Fruit fly (Drosophila melanogaster) whole organism, embryonic: Measurements from ENCODE around the gene CG15262.

Experiments
- CG10274 ChIP-seq: fragments of 200-800 bp; sonication (Bioruptor generic); optimal IDR thresholded peaks from 3 replicates; lab custom pipeline; 2017; ENCODE audit warnings: missing biosample characterization, mild to moderate bottlenecking, missing genetic modification characterization
- CG10979 ChIP-seq: fragments of 200-800 bp; sonication (Bioruptor generic); optimal IDR thresholded peaks from 2 replicates; lab custom pipeline; 2018; ENCODE audit warnings: missing biosample characterization, mild to moderate bottlenecking, missing genetic modification characterization, moderate library complexity
- CG12942 ChIP-seq: fragments of 200-800 bp; sonication (Bioruptor generic); optimal IDR thresholded peaks from 3 replicates; lab custom pipeline; 2016; ENCODE audit warnings: missing biosample characterization, missing genetic modification characterization
- CG13296 ChIP-seq: fragments of 200-800 bp; sonication (Bioruptor generic); optimal IDR thresholded peaks from 3 replicates; lab custom pipeline; 2018; ENCODE audit warnings: missing biosample characterization, mild to moderate bottlenecking, missing genetic modification characterization
- CG17361 ChIP-seq: fragments of 200-800 bp; sonication (Bioruptor generic); IDR thresholded peaks from 3 replicates; pipeline ENCODE4 v1.3.6; 2022; ENCODE audit warnings: missing biosample characterization, missing genetic modification characterization
- CG17612 ChIP-seq: fragments of 200-800 bp; sonication (Bioruptor generic); IDR thresholded peaks from 2 replicates; pipeline ENCODE4 v1.3.6; 2022; ENCODE audit warnings: missing biosample characterization, missing genetic modification characterization
- CG18599 ChIP-seq: fragments of 200-800 bp; sonication (Bioruptor generic); optimal IDR thresholded peaks from 3 replicates; lab custom pipeline; 2017; ENCODE audit warnings: missing biosample characterization, missing genetic modification characterization, mild to moderate bottlenecking, moderate library complexity, missing genetic modification reagents
- CG18764 ChIP-seq: fragments of 200-800 bp; sonication (Bioruptor generic); optimal IDR thresholded peaks from 3 replicates; lab custom pipeline; 2016; ENCODE audit warnings: missing biosample characterization, missing genetic modification characterization
- CG2120 ChIP-seq: fragments of 200-800 bp; sonication (Bioruptor generic); optimal IDR thresholded peaks from 3 replicates; lab custom pipeline; 2016; ENCODE audit warnings: missing biosample characterization, missing genetic modification characterization
- CG30431 ChIP-seq: fragments of 200-800 bp; sonication (Bioruptor generic); optimal IDR thresholded peaks from 2 replicates; lab custom pipeline; 2017; ENCODE audit warnings: missing biosample characterization, missing genetic modification characterization
- CG31365 ChIP-seq: fragments of 200-800 bp; sonication (Bioruptor generic); optimal IDR thresholded peaks from 2 replicates; lab custom pipeline; 2018; ENCODE audit warnings: missing biosample characterization, mild to moderate bottlenecking, missing genetic modification characterization
- CG32532 ChIP-seq: fragments of 200-800 bp; sonication (Bioruptor generic); IDR thresholded peaks from 2 replicates; pipeline ENCODE4 v1.3.6; 2022; ENCODE audit warnings: missing biosample characterization, missing genetic modification characterization
- CG3838 ChIP-seq: fragments of 200-800 bp; sonication (Bioruptor generic); optimal IDR thresholded peaks from 3 replicates; lab custom pipeline; 2016; ENCODE audit warnings: missing biosample characterization, missing genetic modification characterization
- CG3847 ChIP-seq: fragments of 200-800 bp; sonication (Bioruptor generic); IDR thresholded peaks from 2 replicates; pipeline ENCODE4 v1.3.6; 2022; ENCODE audit warnings: missing biosample characterization, missing genetic modification characterization
- CG3995 ChIP-seq: fragments of 200-800 bp; sonication (Bioruptor generic); optimal IDR thresholded peaks from 3 replicates; lab custom pipeline; 2016; ENCODE audit warnings: missing biosample characterization, missing genetic modification characterization
- CG42726 ChIP-seq: fragments of 200-800 bp; sonication (Bioruptor generic); IDR thresholded peaks from 2 replicates; pipeline ENCODE4 v1.3.6; 2022; ENCODE audit warnings: missing biosample characterization, missing genetic modification characterization; ENCODE audit not compliant: partially characterized antibody
- CG6175 ChIP-seq: fragments of 200-800 bp; sonication (Bioruptor generic); IDR thresholded peaks from 3 replicates; pipeline ENCODE4 v1.3.6; 2022; ENCODE audit warnings: missing biosample characterization, missing genetic modification characterization
- CG6272 ChIP-seq: fragments of 200-800 bp; sonication (Bioruptor generic); IDR thresholded peaks from 2 replicates; pipeline ENCODE4 v1.3.6; 2022; ENCODE audit warnings: missing biosample characterization, missing genetic modification characterization
- CG6654 ChIP-seq: fragments of 200-800 bp; sonication (Bioruptor generic); optimal IDR thresholded peaks from 2 replicates; lab custom pipeline; 2017; ENCODE audit warnings: missing biosample characterization, mild to moderate bottlenecking, missing genetic modification characterization
- CG9609 ChIP-seq: fragments of 200-800 bp; sonication (Bioruptor generic); optimal IDR thresholded peaks from 3 replicates; lab custom pipeline; 2016; ENCODE audit warnings: missing biosample characterization, missing genetic modification characterization
- CG9817 ChIP-seq: fragments of 200-800 bp; sonication (Bioruptor generic); optimal IDR thresholded peaks from 2 replicates; lab custom pipeline; 2018; ENCODE audit warnings: missing biosample characterization, mild to moderate bottlenecking, missing genetic modification characterization, moderate library complexity
- Dek ChIP-seq: fragments of 200-800 bp; sonication (Bioruptor generic); optimal IDR thresholded peaks from 3 replicates; lab custom pipeline; 2019; ENCODE audit warnings: missing biosample characterization, mild to moderate bottlenecking, missing genetic modification characterization, moderate library complexity
- Fer2 ChIP-seq: fragments of 200-800 bp; sonication (Bioruptor generic); optimal IDR thresholded peaks from 2 replicates; lab custom pipeline; 2018; ENCODE audit warnings: missing biosample characterization, mild to moderate bottlenecking, missing genetic modification characterization, moderate library complexity
- HLH4C ChIP-seq: fragments of 200-800 bp; sonication (Bioruptor generic); IDR thresholded peaks from 3 replicates; pipeline ENCODE4 v1.3.6; 2022; ENCODE audit warnings: missing biosample characterization, missing genetic modification characterization; ENCODE audit not compliant: partially characterized antibody
- Hand ChIP-seq: fragments of 200-800 bp; sonication (Bioruptor generic); optimal IDR thresholded peaks from 2 replicates; lab custom pipeline; 2017; ENCODE audit warnings: mild to moderate bottlenecking, missing biosample characterization, missing genetic modification reagents, missing genetic modification characterization
- MBD-R2 ChIP-seq: fragments of 200-800 bp; sonication (Bioruptor generic); IDR thresholded peaks from 2 replicates; pipeline ENCODE4 v1.3.6; 2022; ENCODE audit warnings: missing biosample characterization, missing genetic modification characterization
- NfI ChIP-seq: fragments of 200-800 bp; sonication (Bioruptor generic); optimal IDR thresholded peaks from 3 replicates; lab custom pipeline; 2018; ENCODE audit warnings: missing biosample characterization, mild to moderate bottlenecking, missing genetic modification characterization, moderate library complexity
- Ptx1 ChIP-seq: fragments of 200-800 bp; sonication (Bioruptor generic); IDR thresholded peaks from 2 replicates; pipeline ENCODE4 v1.3.6; 2022; ENCODE audit warnings: missing biosample characterization, missing genetic modification characterization
- Scr ChIP-seq: fragments of 200-800 bp; sonication (Bioruptor generic); IDR thresholded peaks from 2 replicates; pipeline ENCODE4 v1.3.6; 2022; ENCODE audit warnings: missing biosample characterization, missing genetic modification characterization; ENCODE audit not compliant: partially characterized antibody
- Sin3A ChIP-seq: fragments of >200 bp; optimal IDR thresholded peaks from 2 replicates; lab custom pipeline; 2018
- ac ChIP-seq: fragments of 200-800 bp; sonication (Bioruptor generic); optimal IDR thresholded peaks from 3 replicates; lab custom pipeline; 2017; ENCODE audit warnings: missing biosample characterization, mild to moderate bottlenecking, missing genetic modification characterization
- amos ChIP-seq: fragments of 200-800 bp; sonication (Bioruptor generic); IDR thresholded peaks from 2 replicates; pipeline ENCODE4 v1.3.6; 2022; ENCODE audit warnings: missing biosample characterization, missing genetic modification characterization; ENCODE audit not compliant: partially characterized antibody
- ap ChIP-seq: fragments of 200-800 bp; sonication (Bioruptor generic); IDR thresholded peaks from 2 replicates; pipeline ENCODE4 v1.3.6; 2022; ENCODE audit warnings: missing biosample characterization, missing genetic modification characterization
- caup ChIP-seq: fragments of 200-800 bp; sonication (Bioruptor generic); optimal IDR thresholded peaks from 3 replicates; lab custom pipeline; 2017; ENCODE audit warnings: missing biosample characterization, mild to moderate bottlenecking, missing genetic modification characterization, moderate library complexity; ENCODE audit not compliant: severe bottlenecking
- chn ChIP-seq: fragments of 200-800 bp; sonication (Bioruptor generic); optimal IDR thresholded peaks from 2 replicates; lab custom pipeline; 2016; ENCODE audit warnings: missing biosample characterization, missing genetic modification characterization
- esg ChIP-seq: fragments of 200-800 bp; sonication (Bioruptor generic); conservative IDR thresholded peaks from 2 replicates; pipeline ENCODE4 v1.3.6; 2022; ENCODE audit warnings: missing biosample characterization, missing genetic modification characterization
- eve ChIP-seq, 2 experiments: fragments of >200 bp; optimal IDR thresholded peaks; 2 replicates each; lab custom pipeline; 2017; ENCODE audit warnings: missing biosample characterization in 2 of 2, missing genetic modification characterization in 2 of 2
- hbn ChIP-seq: fragments of 200-800 bp; sonication (Bioruptor generic); IDR thresholded peaks from 2 replicates; pipeline ENCODE4 v1.3.6; 2022; ENCODE audit warnings: missing biosample characterization, missing genetic modification characterization; ENCODE audit not compliant: partially characterized antibody
- her ChIP-seq: fragments of 200-800 bp; sonication (Bioruptor generic); optimal IDR thresholded peaks from 2 replicates; lab custom pipeline; 2016; ENCODE audit warnings: missing biosample characterization, missing genetic modification characterization
- jumu ChIP-seq: fragments of 200-800 bp; sonication (Bioruptor generic); optimal IDR thresholded peaks from 3 replicates; lab custom pipeline; 2016; ENCODE audit warnings: missing biosample characterization, missing genetic modification characterization
- lmd ChIP-seq: fragments of 200-800 bp; sonication (Bioruptor generic); IDR thresholded peaks from 2 replicates; pipeline ENCODE4 v1.3.6; 2022; ENCODE audit warnings: missing biosample characterization, missing genetic modification characterization
- mld ChIP-seq: fragments of 200-800 bp; sonication (Bioruptor generic); IDR thresholded peaks from 3 replicates; pipeline ENCODE4 v1.3.6; 2022; ENCODE audit warnings: missing biosample characterization, missing genetic modification characterization; ENCODE audit not compliant: partially characterized antibody
- nerfin-2 ChIP-seq: fragments of 200-800 bp; sonication (Bioruptor generic); IDR thresholded peaks from 2 replicates; pipeline ENCODE4 v1.3.6; 2022; ENCODE audit warnings: missing biosample characterization, missing genetic modification characterization; ENCODE audit not compliant: partially characterized antibody
- otp ChIP-seq: fragments of 200-800 bp; sonication (Bioruptor generic); IDR thresholded peaks from 3 replicates; pipeline ENCODE4, ENCODE4 v1.3.6; 2022; ENCODE audit warnings: missing biosample characterization, missing genetic modification characterization
- peb ChIP-seq: fragments of 200-800 bp; sonication (Bioruptor generic); IDR thresholded peaks from 2 replicates; pipeline ENCODE4 v1.3.6; 2022; ENCODE audit warnings: missing biosample characterization, missing genetic modification characterization
- rib ChIP-seq: fragments of 200-800 bp; sonication (Bioruptor generic); IDR thresholded peaks from 2 replicates; pipeline ENCODE4 v1.3.6; 2022; ENCODE audit warnings: missing biosample characterization, missing genetic modification characterization
- sens-2 ChIP-seq: fragments of 200-800 bp; sonication (Bioruptor generic); IDR thresholded peaks from 2 replicates; pipeline ENCODE4 v1.3.6; 2022; ENCODE audit warnings: missing biosample characterization, missing genetic modification characterization
- tio ChIP-seq: fragments of 200-800 bp; sonication (Bioruptor generic); optimal IDR thresholded peaks from 2 replicates; lab custom pipeline; 2017; ENCODE audit warnings: missing biosample characterization, missing genetic modification characterization, inconsistent platforms
- trem ChIP-seq: fragments of 200-800 bp; optimal IDR thresholded peaks from 3 replicates; lab custom pipeline; 2019; ENCODE audit warnings: missing biosample characterization, mild to moderate bottlenecking, missing genetic modification characterization, moderate library complexity
- trh ChIP-seq: fragments of 200-800 bp; sonication (Bioruptor generic); optimal IDR thresholded peaks from 2 replicates; lab custom pipeline; 2016; ENCODE audit warnings: missing biosample characterization, missing genetic modification characterization

Gene CG15262

DNA sequence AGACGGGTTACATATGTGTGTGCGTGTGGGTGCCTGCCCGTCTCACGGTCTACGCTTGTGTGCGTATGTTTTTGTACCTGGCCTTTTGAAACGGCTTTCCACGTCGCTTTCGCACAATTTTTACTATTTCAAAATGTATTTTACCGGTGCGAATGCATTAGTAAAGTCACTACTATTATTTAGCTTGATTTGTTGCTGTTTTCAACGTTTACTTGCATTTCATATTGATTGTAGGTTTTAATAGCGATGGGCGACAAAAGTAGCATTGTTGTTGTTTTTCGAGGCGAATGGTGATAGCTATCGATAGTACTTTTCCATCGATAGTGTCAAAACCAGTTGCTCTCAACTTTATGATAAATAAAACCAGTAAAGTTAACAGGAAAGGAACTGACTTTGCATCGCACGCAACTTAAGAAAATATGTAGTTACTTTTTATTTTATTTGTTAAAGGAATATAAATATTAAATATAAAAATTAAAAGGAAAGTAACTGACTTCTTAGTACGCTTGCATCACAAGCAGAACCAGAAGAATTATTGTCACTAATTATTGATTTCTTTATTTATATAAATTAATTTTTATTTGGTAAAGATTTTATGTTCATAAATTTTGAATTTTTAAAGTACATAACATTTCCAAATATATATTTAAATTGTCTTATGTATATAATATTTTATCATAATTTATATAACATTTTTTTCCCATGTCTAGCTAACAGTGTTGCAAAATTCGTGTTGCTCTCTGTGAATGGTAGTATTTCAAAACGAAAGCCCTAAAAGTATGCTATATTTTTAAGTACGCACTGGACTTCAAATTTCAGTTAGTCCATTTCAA, 25.6 kb upstream of the CG15262 start, which contains the start of gene Cul3 (continued):
- TF ChIP-seq CG9817 (peak; percentile 38), nerfin-2 (GFP tag; lab: Robert Waterston, UW) (peak; percentile 77), peb (GFP tag; lab: Robert Waterston, UW) (no peak), Dek (tag; lab: Kevin White, UChicago) (no peak), amos (GFP tag; lab: Robert Waterston, UW) (peak; percentile 83), CG13296 (GFP tag; lab: Kevin White, UChicago) (no peak), CG32532 (GFP tag; lab: Robert Waterston, UW) (peak; percentile 40), CG6175 (GFP tag; lab: Robert Waterston, UW) (no peak), CG6654 (GFP tag; lab: Kevin White, UChicago) (no peak), CG18764 (GFP tag; lab: Kevin White, UChicago) (no peak), CG42726 (GFP tag; lab: Robert Waterston, UW) (peak; percentile 77), trh (GFP tag; lab: Kevin White, UChicago) (no peak), hbn (GFP tag; lab: Robert Waterston, UW) (peak; percentile 72), caup (GFP tag; lab: Kevin White, UChicago) (no peak), otp (GFP tag; lab: Robert Waterston, UW) (no peak), HLH4C (GFP tag; lab: Robert Waterston, UW) (peak; percentile 70), NfI (GFP tag; lab: Kevin White, UChicago) (no peak), CG30431 (GFP tag; lab: Kevin White, UChicago) (no peak), her (no peak), trem (tag; lab: Kevin White, UChicago) (no peak), CG3838 (GFP tag; lab: Kevin White, UChicago) (no peak), rib (no peak), CG6272 (GFP tag; lab: Robert Waterston, UW) (peak; percentile 37), ap (GFP tag; lab: Robert Waterston, UW) (no peak), CG3847 (no peak), mld (peak; percentile 68), CG10274 (no peak), jumu (GFP tag; lab: Kevin White, UChicago) (no peak), sens-2 (GFP tag; lab: Robert Waterston, UW) (no peak), Hand (GFP tag; lab: Kevin White, UChicago) (no peak), MBD-R2 (GFP tag; lab: Robert Waterston, UW) (0 out of 2 replicates have a peak, but pooled peaks have one; percentile 16), CG31365 (tag; lab: Kevin White, UChicago) (no peak), CG17361 (peak; percentile 47; the same call in 1 of the 3 replicates), eve (GFP tag; optimal IDR thresholded peaks at IDR 0.05; lab: Kevin White, UChicago) (no peak), esg (GFP tag; lab: Robert Waterston, UW) (no peak), CG9609 (GFP tag; lab: Kevin White, UChicago) (no peak), ac (GFP tag; lab: Kevin White, UChicago) (no peak), Sin3A (lab: Kevin White, UChicago) (peak; percentile 24), CG10979 (tag; lab: Kevin White, UChicago) (no peak), CG18599 (GFP tag; lab: Kevin White, UChicago) (no peak), lmd (GFP tag; lab: Robert Waterston, UW) (no peak), Ptx1 (GFP tag; lab: Robert Waterston, UW) (peak; percentile 14; the same call in 1 of the 2 replicates), CG3995 (GFP tag; lab: Kevin White, UChicago) (no peak), CG2120 (GFP tag; lab: Kevin White, UChicago) (no peak), Scr (GFP tag; lab: Robert Waterston, UW) (peak; percentile 85), CG17612 (GFP tag; lab: Robert Waterston, UW) (no peak), Fer2 (tag; lab: Kevin White, UChicago) (no peak), CG12942 (no peak), tio (GFP tag; lab: Kevin White, UChicago) (no peak), chn (GFP tag; lab: Kevin White, UChicago) (no peak)
